Fruit fly (Drosophila melanogaster) whole organism, adult: ENCODE measurements around the gene CG32112.

Experiments used
- CG7101 ChIP-seq: fragments of 200-800 bp; sonication (Bioruptor generic); optimal IDR thresholded peaks from 2 replicates; lab custom pipeline; 2018; ENCODE audit warnings: missing biosample characterization, mild to moderate bottlenecking, missing genetic modification characterization, moderate library complexity
- bab1 ChIP-seq: fragments of 200-800 bp; sonication (Bioruptor generic); optimal IDR thresholded peaks from 3 replicates; lab custom pipeline; 2019; ENCODE audit warnings: missing biosample characterization, mild to moderate bottlenecking, missing genetic modification characterization, moderate library complexity
- cnc ChIP-seq, 2 experiments: fragments of >200 bp; optimal IDR thresholded peaks; 2 replicates each; lab custom pipeline; 2017
- ovo ChIP-seq: fragments of 200-800 bp; sonication (Bioruptor generic); optimal IDR thresholded peaks from 2 replicates; lab custom pipeline; 2016; ENCODE audit warnings: missing biosample characterization, missing genetic modification characterization
- pad ChIP-seq: fragments of 200-800 bp; sonication (Bioruptor generic); optimal IDR thresholded peaks from 3 replicates; lab custom pipeline; 2017; ENCODE audit warnings: missing biosample characterization, missing genetic modification characterization, mild to moderate bottlenecking, moderate library complexity, missing genetic modification reagents
- tj ChIP-seq: fragments of 200-800 bp; sonication (Bioruptor generic); optimal IDR thresholded peaks from 3 replicates; lab custom pipeline; 2017; ENCODE audit warnings: missing biosample characterization, mild to moderate bottlenecking, missing genetic modification characterization, moderate library complexity

DNA sequence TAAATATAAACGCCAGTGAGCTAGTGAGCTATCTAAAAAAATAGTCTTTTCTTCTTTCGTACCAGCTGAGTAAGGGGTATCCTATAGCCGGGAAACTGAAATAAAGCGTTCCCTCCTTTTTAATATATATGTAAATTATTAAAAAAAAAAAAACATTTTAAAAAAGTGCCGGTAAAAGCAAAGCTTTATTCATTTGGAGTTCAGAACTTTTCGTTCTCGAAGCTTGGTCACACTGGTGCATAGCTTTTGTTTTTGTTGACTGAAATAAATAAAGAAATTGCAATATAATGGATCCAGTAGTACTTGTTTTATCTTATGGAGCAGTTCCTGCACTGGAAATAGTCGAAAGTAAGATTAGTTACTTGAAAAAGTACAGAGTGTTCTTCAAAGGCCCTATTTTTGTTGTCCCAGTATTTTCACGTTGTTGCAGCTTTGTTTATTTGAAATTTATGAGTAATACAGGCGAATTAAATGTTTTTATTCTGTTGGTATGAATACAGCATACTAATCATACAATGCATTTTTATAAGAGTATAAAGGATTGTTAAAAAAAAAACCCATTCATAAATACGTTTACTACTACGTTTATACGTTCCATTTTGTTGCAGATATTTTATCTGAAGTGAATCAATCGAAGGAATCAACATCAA, 3.7 kb downstream of the CG32112 start, which contains the start of gene CG32109:
- TF ChIP-seq CG7101 (tag; lab: Kevin White, UChicago) (no peak), pad (GFP tag; lab: Kevin White, UChicago) (no peak), ovo (no peak), bab1 (GFP tag; lab: Kevin White, UChicago) (peak; percentile 36), tj (no peak), cnc (optimal IDR thresholded peaks at IDR 0.05; lab: Kevin White, UChicago) (no peak)
